Fruit fly (Drosophila melanogaster) whole organism, embryonic: ENCODE data around the gene CSN5.

ENCODE experiments used
- Bgb ChIP-seq: fragments of 200-800 bp; sonication (Bioruptor generic); IDR thresholded peaks from 2 replicates; pipeline ENCODE4 v1.3.6; 2022; ENCODE audit warnings: missing biosample characterization, missing genetic modification characterization; ENCODE audit not compliant: partially characterized antibody
- CG10431 ChIP-seq: fragments of 200-800 bp; sonication (Bioruptor generic); optimal IDR thresholded peaks from 3 replicates; lab custom pipeline; 2018; ENCODE audit warnings: missing biosample characterization, mild to moderate bottlenecking, missing genetic modification characterization
- CG11560 ChIP-seq: fragments of 200-800 bp; sonication (Bioruptor generic); IDR thresholded peaks from 3 replicates; pipeline ENCODE4 v1.3.6; 2022; ENCODE audit warnings: missing biosample characterization, missing genetic modification characterization
- CG13775 ChIP-seq: fragments of 200-800 bp; sonication (Bioruptor generic); optimal IDR thresholded peaks from 3 replicates; lab custom pipeline; 2017; ENCODE audit warnings: missing biosample characterization, mild to moderate bottlenecking, missing genetic modification characterization
- CG15073 ChIP-seq: fragments of 200-800 bp; sonication (Bioruptor generic); optimal IDR thresholded peaks from 2 replicates; lab custom pipeline; 2016; ENCODE audit warnings: missing biosample characterization, missing genetic modification characterization
- CG1603 ChIP-seq: fragments of 200-800 bp; sonication (Bioruptor generic); optimal IDR thresholded peaks from 2 replicates; lab custom pipeline; 2019; ENCODE audit warnings: missing biosample characterization, mild to moderate bottlenecking, missing genetic modification characterization, moderate library complexity
- CG16863 ChIP-seq: fragments of 200-800 bp; sonication (Bioruptor generic); optimal IDR thresholded peaks from 3 replicates; lab custom pipeline; 2016; ENCODE audit warnings: missing biosample characterization, missing genetic modification characterization
- CG18476 ChIP-seq: fragments of 200-800 bp; sonication (Bioruptor generic); optimal IDR thresholded peaks from 2 replicates; lab custom pipeline; 2016; ENCODE audit warnings: missing biosample characterization, mild to moderate bottlenecking, missing genetic modification characterization
- CG2199 ChIP-seq: fragments of 200-800 bp; sonication (Bioruptor generic); IDR thresholded peaks from 3 replicates; pipeline ENCODE4 v1.3.6; 2022; ENCODE audit warnings: missing biosample characterization, missing genetic modification characterization
- CG34422 ChIP-seq: fragments of 200-800 bp; sonication (Bioruptor generic); IDR thresholded peaks from 3 replicates; pipeline ENCODE4 v1.3.6; 2022; ENCODE audit warnings: missing biosample characterization, missing genetic modification characterization
- CG7556 ChIP-seq: fragments of 200-800 bp; sonication (Bioruptor generic); optimal IDR thresholded peaks from 2 replicates; lab custom pipeline; 2017; ENCODE audit warnings: missing biosample characterization, mild to moderate bottlenecking, missing genetic modification characterization
- CG7928 ChIP-seq: fragments of 200-800 bp; sonication (Bioruptor generic); optimal IDR thresholded peaks from 2 replicates; lab custom pipeline; 2017; ENCODE audit warnings: missing biosample characterization, mild to moderate bottlenecking, missing genetic modification characterization
- CG8478 ChIP-seq: fragments of >200 bp; optimal IDR thresholded peaks from 2 replicates; lab custom pipeline; 2018
- CG9876 ChIP-seq: fragments of 200-800 bp; sonication (Bioruptor generic); optimal IDR thresholded peaks from 2 replicates; lab custom pipeline; 2016; ENCODE audit warnings: missing biosample characterization, missing genetic modification characterization
- CTCF ChIP-seq: fragments of 200-800 bp; sonication (Bioruptor generic); optimal IDR thresholded peaks from 2 replicates; lab custom pipeline; 2017; ENCODE audit warnings: missing biosample characterization, mild to moderate bottlenecking, missing genetic modification characterization, moderate library complexity
- Camta ChIP-seq: fragments of 200-800 bp; sonication (Bioruptor generic); optimal IDR thresholded peaks from 2 replicates; lab custom pipeline; 2016; ENCODE audit warnings: missing biosample characterization, missing genetic modification characterization
- D ChIP-seq, 2 experiments: fragments of 200-800 bp in 1 of 2; fragments of >200 bp in 1 of 2; sonication (Bioruptor generic) in 1 of 2; optimal IDR thresholded peaks; 2 replicates in 1 of 2; 3 replicates in 1 of 2; lab custom pipeline; 2017; ENCODE audit warnings: mild to moderate bottlenecking in 1 of 2, missing biosample characterization in 1 of 2, missing genetic modification characterization in 1 of 2, missing genetic modification reagents in 1 of 2
- Doc2 ChIP-seq: fragments of 200-800 bp; sonication (Bioruptor generic); IDR thresholded peaks from 2 replicates; pipeline ENCODE4 v1.3.6; 2022; ENCODE audit warnings: missing biosample characterization, missing genetic modification characterization
- Dref ChIP-seq: fragments of 200-800 bp; sonication (Bioruptor generic); IDR thresholded peaks from 2 replicates; pipeline ENCODE4 v1.3.6; 2022; ENCODE audit warnings: missing biosample characterization, missing genetic modification characterization
- Fer1 ChIP-seq: fragments of 200-800 bp; sonication (Bioruptor generic); optimal IDR thresholded peaks from 2 replicates; lab custom pipeline; 2017; ENCODE audit warnings: missing biosample characterization, mild to moderate bottlenecking, missing genetic modification characterization
- HmgZ ChIP-seq: fragments of 200-800 bp; sonication (Bioruptor generic); optimal IDR thresholded peaks from 2 replicates; lab custom pipeline; 2018; ENCODE audit warnings: missing biosample characterization, mild to moderate bottlenecking, missing genetic modification characterization
- Hmx ChIP-seq: fragments of 200-800 bp; sonication (Bioruptor generic); optimal IDR thresholded peaks from 2 replicates; lab custom pipeline; 2016; ENCODE audit warnings: missing biosample characterization, missing genetic modification characterization
- Mad ChIP-seq: fragments of 200-800 bp; sonication (Bioruptor generic); optimal IDR thresholded peaks from 2 replicates; lab custom pipeline; 2016; ENCODE audit warnings: missing biosample characterization, missing genetic modification characterization
- Mes4 ChIP-seq: fragments of 200-800 bp; sonication (Bioruptor generic); optimal IDR thresholded peaks from 2 replicates; lab custom pipeline; 2016; ENCODE audit warnings: missing biosample characterization, missing genetic modification characterization
- NC2β ChIP-seq: fragments of 200-800 bp; sonication (Bioruptor generic); optimal IDR thresholded peaks from 2 replicates; lab custom pipeline; 2016; ENCODE audit warnings: missing biosample characterization, missing genetic modification characterization
- Nf-YC ChIP-seq: fragments of 200-800 bp; optimal IDR thresholded peaks from 3 replicates; lab custom pipeline; 2019; ENCODE audit warnings: missing biosample characterization, mild to moderate bottlenecking, missing genetic modification characterization, moderate library complexity
- NfI ChIP-seq: fragments of 200-800 bp; sonication (Bioruptor generic); optimal IDR thresholded peaks from 3 replicates; lab custom pipeline; 2018; ENCODE audit warnings: missing biosample characterization, mild to moderate bottlenecking, missing genetic modification characterization, moderate library complexity
- Opbp ChIP-seq: fragments of 200-800 bp; sonication (Bioruptor generic); IDR thresholded peaks from 3 replicates; pipeline ENCODE4 v1.3.6; 2022; ENCODE audit warnings: missing biosample characterization, missing genetic modification characterization; ENCODE audit not compliant: partially characterized antibody
- Scr ChIP-seq: fragments of 200-800 bp; sonication (Bioruptor generic); IDR thresholded peaks from 2 replicates; pipeline ENCODE4 v1.3.6; 2022; ENCODE audit warnings: missing biosample characterization, missing genetic modification characterization; ENCODE audit not compliant: partially characterized antibody
- Ssrp ChIP-seq: fragments of 200-800 bp; sonication (Bioruptor generic); optimal IDR thresholded peaks from 2 replicates; lab custom pipeline; 2018; ENCODE audit warnings: missing biosample characterization, mild to moderate bottlenecking, missing genetic modification characterization, moderate library complexity
- aop ChIP-seq: fragments of 200-800 bp; sonication (Bioruptor generic); IDR thresholded peaks from 2 replicates; pipeline ENCODE4 v1.3.6; 2022; ENCODE audit warnings: missing biosample characterization, missing genetic modification characterization
- ap ChIP-seq: fragments of 200-800 bp; sonication (Bioruptor generic); IDR thresholded peaks from 2 replicates; pipeline ENCODE4 v1.3.6; 2022; ENCODE audit warnings: missing biosample characterization, missing genetic modification characterization
- ato ChIP-seq: fragments of 200-800 bp; sonication (Bioruptor generic); IDR thresholded peaks from 2 replicates; pipeline ENCODE4 v1.3.6; 2022; ENCODE audit warnings: missing biosample characterization, missing genetic modification characterization; ENCODE audit not compliant: partially characterized antibody
- br ChIP-seq: fragments of >200 bp; optimal IDR thresholded peaks from 2 replicates; lab custom pipeline; 2017
- cg ChIP-seq: fragments of 200-800 bp; sonication (Bioruptor generic); optimal IDR thresholded peaks from 3 replicates; lab custom pipeline; 2019; ENCODE audit warnings: missing biosample characterization, mild to moderate bottlenecking, missing genetic modification characterization, moderate library complexity
- ci ChIP-seq: fragments of 200-800 bp; sonication (Bioruptor generic); IDR thresholded peaks from 3 replicates; pipeline ENCODE4 v1.3.6; 2022; ENCODE audit warnings: missing biosample characterization, missing genetic modification characterization
- crol ChIP-seq: fragments of 200-800 bp; sonication (Bioruptor generic); IDR thresholded peaks from 2 replicates; pipeline ENCODE4 v1.3.6; 2022; ENCODE audit warnings: missing biosample characterization, missing genetic modification characterization
- cwo ChIP-seq: fragments of 200-800 bp; sonication (Bioruptor generic); optimal IDR thresholded peaks from 3 replicates; lab custom pipeline; 2017; ENCODE audit warnings: missing biosample characterization, missing genetic modification characterization, mild to moderate bottlenecking, moderate library complexity, missing genetic modification reagents
- eve ChIP-seq, 2 experiments: fragments of >200 bp; optimal IDR thresholded peaks; 2 replicates each; lab custom pipeline; 2017; ENCODE audit warnings: missing biosample characterization in 2 of 2, missing genetic modification characterization in 2 of 2
- fd102C ChIP-seq: fragments of 200-800 bp; sonication (Bioruptor generic); optimal IDR thresholded peaks from 2 replicates; lab custom pipeline; 2018; ENCODE audit warnings: missing biosample characterization, mild to moderate bottlenecking, missing genetic modification characterization, moderate library complexity
- hb ChIP-seq: fragments of 200-800 bp; sonication (Bioruptor generic); IDR thresholded peaks from 3 replicates; pipeline ENCODE4 v1.3.6; 2022; ENCODE audit warnings: missing biosample characterization, missing genetic modification characterization; ENCODE audit not compliant: partially characterized antibody
- inv ChIP-seq: fragments of 200-800 bp; sonication (Bioruptor generic); IDR thresholded peaks from 2 replicates; pipeline ENCODE4 v1.3.6; 2022; ENCODE audit warnings: missing biosample characterization, missing genetic modification characterization; ENCODE audit not compliant: partially characterized antibody
- kah ChIP-seq: fragments of 200-800 bp; sonication (Bioruptor generic); optimal IDR thresholded peaks from 2 replicates; lab custom pipeline; 2018; ENCODE audit warnings: missing biosample characterization, mild to moderate bottlenecking, missing genetic modification characterization
- kay ChIP-seq: fragments of 200-800 bp; sonication (Bioruptor generic); optimal IDR thresholded peaks from 2 replicates; lab custom pipeline; 2016; ENCODE audit warnings: missing biosample characterization, missing genetic modification characterization
- oc ChIP-seq: fragments of 200-800 bp; sonication (Bioruptor generic); optimal IDR thresholded peaks from 2 replicates; lab custom pipeline; 2018; ENCODE audit warnings: missing biosample characterization, mild to moderate bottlenecking, missing genetic modification characterization, moderate library complexity
- odd ChIP-seq: fragments of 200-800 bp; sonication (Bioruptor generic); optimal IDR thresholded peaks from 2 replicates; lab custom pipeline; 2017; ENCODE audit warnings: missing biosample characterization, mild to moderate bottlenecking, missing genetic modification characterization
- pzg ChIP-seq: fragments of 200-800 bp; sonication (Bioruptor generic); optimal IDR thresholded peaks from 3 replicates; lab custom pipeline; 2018; ENCODE audit warnings: missing biosample characterization, mild to moderate bottlenecking, missing genetic modification characterization, moderate library complexity
- sima ChIP-seq: fragments of 200-800 bp; sonication (Bioruptor generic); optimal IDR thresholded peaks from 2 replicates; lab custom pipeline; 2016; ENCODE audit warnings: missing biosample characterization, missing genetic modification characterization
- ssp ChIP-seq: fragments of 200-800 bp; sonication (Bioruptor generic); IDR thresholded peaks from 2 replicates; pipeline ENCODE4 v1.3.6; 2022; ENCODE audit warnings: missing biosample characterization, missing genetic modification characterization
- sug ChIP-seq: fragments of 200-800 bp; optimal IDR thresholded peaks from 2 replicates; lab custom pipeline; 2019; ENCODE audit warnings: missing biosample characterization, mild to moderate bottlenecking, missing genetic modification characterization, moderate library complexity
- vnd ChIP-seq: fragments of 200-800 bp; sonication (Bioruptor generic); IDR thresholded peaks from 3 replicates; pipeline ENCODE4 v1.3.6; 2022; ENCODE audit warnings: missing biosample characterization, missing genetic modification characterization; ENCODE audit not compliant: partially characterized antibody
- zfh2 ChIP-seq: fragments of 200-800 bp; sonication (Bioruptor generic); optimal IDR thresholded peaks from 2 replicates; lab custom pipeline; 2016; ENCODE audit warnings: missing biosample characterization, missing genetic modification characterization

The CSN5 gene

DNA sequence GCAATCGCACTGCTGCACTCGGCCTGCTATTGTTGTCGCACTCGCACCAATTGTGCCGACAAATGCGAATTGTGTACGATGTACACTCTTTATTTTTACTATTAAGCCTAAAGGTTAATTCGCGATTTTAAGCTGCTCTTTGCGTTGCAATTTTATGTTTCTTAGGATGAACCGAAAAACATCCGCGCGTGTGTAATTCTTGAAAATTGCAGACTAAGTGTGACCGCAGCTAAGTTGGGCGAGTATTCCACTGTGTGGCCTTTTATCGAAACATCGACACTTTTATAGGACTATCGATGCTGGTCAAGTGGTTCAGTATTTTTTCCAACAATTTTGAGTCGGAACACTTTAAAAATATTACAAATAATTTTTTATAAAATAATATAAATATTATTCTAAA, 16.3 kb upstream of the CSN5 start, which contains the start of gene Pak3 (continued):
- TF ChIP-seq CG11560 (tag; lab: Robert Waterston, UW), result no peak
- TF ChIP-seq fd102C (GFP tag; lab: Kevin White, UChicago), result no peak
- TF ChIP-seq zfh2 (GFP tag; lab: Kevin White, UChicago), result no peak
- no peak for TF ChIP-seq crol
- TF ChIP-seq CG13775, result peak; percentile 46
- peak; percentile 17; the same call in 2 of the 3 replicates for TF ChIP-seq hb (GFP tag; lab: Robert Waterston, UW)
- TF ChIP-seq pzg (GFP tag; lab: Kevin White, UChicago), result peak; percentile 85
- peak; percentile 3 for TF ChIP-seq CG7928 (GFP tag; lab: Kevin White, UChicago)
- no peak for TF ChIP-seq ap
- no peak for TF ChIP-seq oc (tag; lab: Kevin White, UChicago)
- TF ChIP-seq Bgb (GFP tag; lab: Robert Waterston, UW), result peak; percentile 84
- TF ChIP-seq NC2β (GFP tag; lab: Kevin White, UChicago), result peak; percentile 22
- TF ChIP-seq vnd (GFP tag; lab: Robert Waterston, UW), result peak; percentile 63
- TF ChIP-seq ssp (GFP tag; lab: Robert Waterston, UW), result peak; percentile 61
- no peak for TF ChIP-seq Camta
- TF ChIP-seq CG10431 (GFP tag; lab: Kevin White, UChicago), result no peak
- no peak for TF ChIP-seq CG7556
- no peak for TF ChIP-seq CG16863 (GFP tag; lab: Kevin White, UChicago)
- TF ChIP-seq CG8478 (lab: Kevin White, UChicago), result no peak
- no peak for TF ChIP-seq cg
- TF ChIP-seq Opbp, result peak; percentile 75
- TF ChIP-seq HmgZ (tag; lab: Kevin White, UChicago), result peak; percentile 42
- TF ChIP-seq Mad (GFP tag; lab: Kevin White, UChicago), result no peak
- no peak for TF ChIP-seq CG15073 (GFP tag; lab: Kevin White, UChicago)
- TF ChIP-seq kah, result no peak
- TF ChIP-seq sima (GFP tag; lab: Kevin White, UChicago), result no peak
- TF ChIP-seq br (lab: Kevin White, UChicago), result no peak
- TF ChIP-seq aop, result no peak
- TF ChIP-seq Ssrp (tag; lab: Kevin White, UChicago), result no peak
- TF ChIP-seq D (optimal IDR thresholded peaks at IDR 0.05; lab: Kevin White, UChicago), result no peak
- no peak for TF ChIP-seq D (GFP tag; optimal IDR thresholded peaks at IDR 0.05; lab: Kevin White, UChicago)
- peak; percentile 19 for TF ChIP-seq Fer1 (GFP tag; lab: Kevin White, UChicago)
- no peak for TF ChIP-seq sug (tag; lab: Kevin White, UChicago)
- peak; percentile 14 for TF ChIP-seq CTCF
- no peak for TF ChIP-seq Mes4 (GFP tag; lab: Kevin White, UChicago)
- no peak for TF ChIP-seq cwo
- TF ChIP-seq Nf-YC (tag; lab: Kevin White, UChicago), result peak; percentile 12
- TF ChIP-seq Scr (GFP tag; lab: Robert Waterston, UW), result peak; percentile 68
- TF ChIP-seq eve (GFP tag; optimal IDR thresholded peaks at IDR 0.05; lab: Kevin White, UChicago), result no peak
- no peak for TF ChIP-seq Hmx (GFP tag; lab: Kevin White, UChicago)
- no peak for TF ChIP-seq CG18476 (GFP tag; lab: Kevin White, UChicago)
- no peak for TF ChIP-seq CG9876 (GFP tag; lab: Kevin White, UChicago)
- peak; percentile 67 for TF ChIP-seq inv (GFP tag; lab: Robert Waterston, UW)
- TF ChIP-seq odd (GFP tag; lab: Kevin White, UChicago), result no peak
- TF ChIP-seq ci (GFP tag; lab: Robert Waterston, UW), result peak; percentile 32; the same call in 1 of the 3 replicates
- TF ChIP-seq Doc2 (GFP tag; lab: Robert Waterston, UW), result no peak
- peak; percentile 89 for TF ChIP-seq Dref (GFP tag; lab: Robert Waterston, UW)
- peak; percentile 3 for TF ChIP-seq NfI
- no peak for TF ChIP-seq kay
- TF ChIP-seq CG1603 (tag; lab: Kevin White, UChicago), result peak; percentile 54
- TF ChIP-seq CG34422, result 0 out of 3 replicates have a peak, but pooled peaks have one; percentile 33
- peak; percentile 51; the same call in 1 of the 2 replicates for TF ChIP-seq ato (GFP tag; lab: Robert Waterston, UW)
- TF ChIP-seq CG2199 (GFP tag; lab: Robert Waterston, UW), result no peak
